Fruit fly (Drosophila melanogaster) whole organism, embryonic: ENCODE measurements around the gene Ada1-1.

Source experiments
- Adf1 ChIP-seq: fragments of 200-800 bp; sonication (Bioruptor generic); IDR thresholded peaks from 2 replicates; pipeline ENCODE4 v1.3.6; 2022; ENCODE audit warnings: missing biosample characterization, missing genetic modification characterization
- Bgb ChIP-seq: fragments of 200-800 bp; sonication (Bioruptor generic); IDR thresholded peaks from 2 replicates; pipeline ENCODE4 v1.3.6; 2022; ENCODE audit warnings: missing biosample characterization, missing genetic modification characterization; ENCODE audit not compliant: partially characterized antibody
- CG10543 ChIP-seq: fragments of 200-800 bp; sonication (Bioruptor generic); optimal IDR thresholded peaks from 3 replicates; lab custom pipeline; 2017; ENCODE audit warnings: missing biosample characterization, mild to moderate bottlenecking, missing genetic modification characterization, moderate library complexity
- CG11560 ChIP-seq: fragments of 200-800 bp; sonication (Bioruptor generic); IDR thresholded peaks from 3 replicates; pipeline ENCODE4 v1.3.6; 2022; ENCODE audit warnings: missing biosample characterization, missing genetic modification characterization
- CG12391 ChIP-seq: fragments of 200-800 bp; sonication (Bioruptor generic); optimal IDR thresholded peaks from 3 replicates; lab custom pipeline; 2018; ENCODE audit warnings: missing biosample characterization, mild to moderate bottlenecking, missing genetic modification characterization, moderate library complexity
- CG12659 ChIP-seq: fragments of 200-800 bp; sonication (Bioruptor generic); optimal IDR thresholded peaks from 3 replicates; lab custom pipeline; 2017; ENCODE audit warnings: mild to moderate bottlenecking, missing biosample characterization, missing genetic modification reagents, missing genetic modification characterization
- CG12769 ChIP-seq: fragments of 200-800 bp; sonication (Bioruptor generic); optimal IDR thresholded peaks from 2 replicates; lab custom pipeline; 2019; ENCODE audit warnings: missing biosample characterization, mild to moderate bottlenecking, missing genetic modification characterization, moderate library complexity
- CG15479 ChIP-seq: fragments of 200-800 bp; sonication (Bioruptor generic); optimal IDR thresholded peaks from 3 replicates; lab custom pipeline; 2019; ENCODE audit warnings: missing biosample characterization, mild to moderate bottlenecking, missing genetic modification characterization, moderate library complexity
- CG15601 ChIP-seq: fragments of 200-800 bp; sonication (Bioruptor generic); optimal IDR thresholded peaks from 3 replicates; lab custom pipeline; 2019; ENCODE audit warnings: missing biosample characterization, mild to moderate bottlenecking, missing genetic modification characterization, moderate library complexity
- CG1647 ChIP-seq: fragments of 200-800 bp; sonication (Bioruptor generic); optimal IDR thresholded peaks from 3 replicates; lab custom pipeline; 2016; ENCODE audit warnings: missing biosample characterization, missing genetic modification characterization
- CG30020 ChIP-seq: fragments of 200-800 bp; optimal IDR thresholded peaks from 2 replicates; lab custom pipeline; 2019; ENCODE audit warnings: missing biosample characterization, mild to moderate bottlenecking, missing genetic modification characterization, moderate library complexity
- CG31365 ChIP-seq: fragments of 200-800 bp; sonication (Bioruptor generic); optimal IDR thresholded peaks from 2 replicates; lab custom pipeline; 2018; ENCODE audit warnings: missing biosample characterization, mild to moderate bottlenecking, missing genetic modification characterization
- CG31441 ChIP-seq: fragments of 200-800 bp; sonication (Bioruptor generic); IDR thresholded peaks from 2 replicates; pipeline ENCODE4 v1.3.6; 2022; ENCODE audit warnings: missing biosample characterization, missing genetic modification characterization
- CG34224 ChIP-seq: fragments of 200-800 bp; sonication (Bioruptor generic); IDR thresholded peaks from 3 replicates; pipeline ENCODE4 v1.3.6; 2022; ENCODE audit warnings: missing biosample characterization, missing genetic modification characterization; ENCODE audit not compliant: partially characterized antibody
- CG4360 ChIP-seq: fragments of 200-800 bp; sonication (Bioruptor generic); IDR thresholded peaks from 2 replicates; pipeline ENCODE4 v1.3.6; 2022; ENCODE audit warnings: missing biosample characterization, missing genetic modification characterization
- CG4730 ChIP-seq: fragments of 200-800 bp; sonication (Bioruptor generic); IDR thresholded peaks from 2 replicates; pipeline ENCODE4 v1.3.6; 2022; ENCODE audit warnings: missing biosample characterization, missing genetic modification characterization
- CG4854 ChIP-seq: fragments of 200-800 bp; sonication (Bioruptor generic); optimal IDR thresholded peaks from 2 replicates; lab custom pipeline; 2016; ENCODE audit warnings: missing biosample characterization, missing genetic modification characterization, inconsistent platforms
- CG5953 ChIP-seq: fragments of 200-800 bp; sonication (Bioruptor generic); IDR thresholded peaks from 2 replicates; pipeline ENCODE4 v1.3.6; 2022; ENCODE audit warnings: missing biosample characterization, missing genetic modification characterization
- CG7556 ChIP-seq: fragments of 200-800 bp; sonication (Bioruptor generic); optimal IDR thresholded peaks from 2 replicates; lab custom pipeline; 2017; ENCODE audit warnings: missing biosample characterization, mild to moderate bottlenecking, missing genetic modification characterization
- CG9437 ChIP-seq: fragments of 200-800 bp; sonication (Bioruptor generic); optimal IDR thresholded peaks from 2 replicates; lab custom pipeline; 2018; ENCODE audit warnings: missing biosample characterization, mild to moderate bottlenecking, missing genetic modification characterization
- Chrac-16 ChIP-seq: fragments of 200-800 bp; sonication (Bioruptor generic); optimal IDR thresholded peaks from 3 replicates; lab custom pipeline; 2016; ENCODE audit warnings: missing biosample characterization, missing genetic modification characterization
- D19A ChIP-seq: fragments of 200-800 bp; optimal IDR thresholded peaks from 3 replicates; lab custom pipeline; 2019; ENCODE audit warnings: missing biosample characterization, mild to moderate bottlenecking, missing genetic modification characterization, moderate library complexity
- Hr39 ChIP-seq: fragments of >200 bp; optimal IDR thresholded peaks from 2 replicates; lab custom pipeline; 2017
- MESR4 ChIP-seq: fragments of 200-800 bp; sonication (Bioruptor generic); optimal IDR thresholded peaks from 2 replicates; lab custom pipeline; 2018; ENCODE audit warnings: missing biosample characterization, mild to moderate bottlenecking, missing genetic modification characterization, moderate library complexity
- Meics ChIP-seq: fragments of 200-800 bp; sonication (Bioruptor generic); optimal IDR thresholded peaks from 2 replicates; lab custom pipeline; 2017; ENCODE audit warnings: missing biosample characterization, mild to moderate bottlenecking, missing genetic modification characterization
- Ptx1 ChIP-seq: fragments of 200-800 bp; sonication (Bioruptor generic); IDR thresholded peaks from 2 replicates; pipeline ENCODE4 v1.3.6; 2022; ENCODE audit warnings: missing biosample characterization, missing genetic modification characterization
- Taf1 ChIP-seq: fragments of 200-800 bp; sonication (Bioruptor generic); IDR thresholded peaks from 2 replicates; pipeline ENCODE4 v1.3.6; 2022; ENCODE audit warnings: missing biosample characterization, missing genetic modification characterization
- Usf ChIP-seq: fragments of 200-800 bp; sonication (Bioruptor generic); optimal IDR thresholded peaks from 2 replicates; lab custom pipeline; 2017; ENCODE audit warnings: missing genotype, missing biosample characterization, missing genetic modification characterization
- Xbp1 ChIP-seq: fragments of 200-800 bp; sonication (Bioruptor generic); optimal IDR thresholded peaks from 3 replicates; lab custom pipeline; 2016; ENCODE audit warnings: missing biosample characterization, mild to moderate bottlenecking, missing genetic modification characterization
- az2 ChIP-seq: fragments of 200-800 bp; sonication (Bioruptor generic); optimal IDR thresholded peaks from 3 replicates; lab custom pipeline; 2016; ENCODE audit warnings: missing biosample characterization, missing genetic modification characterization
- cato ChIP-seq: fragments of 200-800 bp; sonication (Bioruptor generic); optimal IDR thresholded peaks from 2 replicates; lab custom pipeline; 2016; ENCODE audit warnings: missing biosample characterization, missing genetic modification characterization, borderline replicate concordance
- corto ChIP-seq: fragments of 200-800 bp; sonication (Bioruptor generic); optimal IDR thresholded peaks from 2 replicates; lab custom pipeline; 2016; ENCODE audit warnings: missing biosample characterization, mild to moderate bottlenecking, missing genetic modification characterization, moderate library complexity
- da ChIP-seq: fragments of 200-800 bp; sonication (Bioruptor generic); optimal IDR thresholded peaks from 2 replicates; lab custom pipeline; 2016; ENCODE audit warnings: missing biosample characterization, missing genetic modification characterization
- dmrt99B ChIP-seq: fragments of 200-800 bp; sonication (Bioruptor generic); optimal IDR thresholded peaks from 2 replicates; lab custom pipeline; 2018; ENCODE audit warnings: missing biosample characterization, mild to moderate bottlenecking, missing genetic modification characterization, moderate library complexity
- dysf ChIP-seq: fragments of 200-800 bp; sonication (Bioruptor generic); IDR thresholded peaks from 3 replicates; pipeline ENCODE4 v1.3.6; 2022; ENCODE audit warnings: missing biosample characterization, missing genetic modification characterization
- lbe ChIP-seq: fragments of 200-800 bp; sonication (Bioruptor generic); optimal IDR thresholded peaks from 2 replicates; lab custom pipeline; 2016; ENCODE audit warnings: missing biosample characterization, mild to moderate bottlenecking, missing genetic modification characterization
- org-1 ChIP-seq: fragments of 200-800 bp; sonication (Bioruptor generic); optimal IDR thresholded peaks from 2 replicates; lab custom pipeline; 2017; ENCODE audit warnings: missing biosample characterization, missing genetic modification characterization
- pan ChIP-seq, 4 experiments: fragments of >200 bp in 3 of 4; fragments of 200-800 bp in 1 of 4; sonication (Bioruptor generic) in 1 of 4; optimal IDR thresholded peaks in 3 of 4; IDR thresholded peaks in 1 of 4; 2 replicates each; pipeline versions ENCODE4 v1.3.6 to Lab custom; 2017 to 2022; ENCODE audit warnings: missing biosample characterization in 2 of 4, missing genetic modification characterization in 2 of 4, mixed read lengths in 1 of 4
- pb ChIP-seq: fragments of 200-800 bp; sonication (Bioruptor generic); optimal IDR thresholded peaks from 3 replicates; lab custom pipeline; 2016; ENCODE audit warnings: missing biosample characterization, missing genetic modification characterization
- pnt ChIP-seq: fragments of 200-800 bp; sonication (Bioruptor generic); optimal IDR thresholded peaks from 3 replicates; lab custom pipeline; 2016; ENCODE audit warnings: missing biosample characterization, missing genetic modification characterization
- ranshi ChIP-seq: fragments of 200-800 bp; sonication (Bioruptor generic); IDR thresholded peaks from 2 replicates; pipeline ENCODE4 v1.3.6; 2022; ENCODE audit warnings: missing biosample characterization, missing genetic modification characterization
- run ChIP-seq: fragments of 200-800 bp; sonication (Bioruptor generic); optimal IDR thresholded peaks from 3 replicates; lab custom pipeline; 2018; ENCODE audit warnings: missing biosample characterization, mild to moderate bottlenecking, missing genetic modification characterization
- salm ChIP-seq: fragments of 200-800 bp; sonication (Bioruptor generic); optimal IDR thresholded peaks from 2 replicates; lab custom pipeline; 2018; ENCODE audit warnings: missing biosample characterization, mild to moderate bottlenecking, missing genetic modification characterization
- schlank ChIP-seq: fragments of 200-800 bp; sonication (Bioruptor generic); optimal IDR thresholded peaks from 2 replicates; lab custom pipeline; 2018; ENCODE audit warnings: missing biosample characterization, mild to moderate bottlenecking, missing genetic modification characterization
- scrt ChIP-seq: fragments of 200-800 bp; sonication (Bioruptor generic); optimal IDR thresholded peaks from 2 replicates; lab custom pipeline; 2018; ENCODE audit warnings: missing biosample characterization, mild to moderate bottlenecking, missing genetic modification characterization, moderate library complexity
- shn ChIP-seq: fragments of 200-800 bp; sonication (Bioruptor generic); optimal IDR thresholded peaks from 3 replicates; lab custom pipeline; 2016; ENCODE audit warnings: missing biosample characterization, missing genetic modification characterization
- trh ChIP-seq: fragments of 200-800 bp; sonication (Bioruptor generic); optimal IDR thresholded peaks from 2 replicates; lab custom pipeline; 2016; ENCODE audit warnings: missing biosample characterization, missing genetic modification characterization
- zf30C ChIP-seq: fragments of 200-800 bp; sonication (Bioruptor generic); optimal IDR thresholded peaks from 3 replicates; lab custom pipeline; 2018; ENCODE audit warnings: missing biosample characterization, mild to moderate bottlenecking, missing genetic modification characterization

The Ada1-1 gene

dm6 chr2L:12045941-12046855 is 49.6 kb downstream of the Ada1-1 start, which contains the start of gene CG6770 (continued):
- TF ChIP-seq corto (GFP tag; lab: Kevin White, UChicago) (peak; percentile 50), CG1647 (GFP tag; lab: Kevin White, UChicago) (peak; percentile 57), salm (tag; lab: Kevin White, UChicago) (peak; percentile 70), CG34224 (no peak), da (GFP tag; lab: Kevin White, UChicago) (no peak), ranshi (GFP tag; lab: Robert Waterston, UW) (peak; percentile 88), org-1 (GFP tag; lab: Kevin White, UChicago) (peak; percentile 49), schlank (tag; lab: Kevin White, UChicago) (peak; percentile 53), zf30C (GFP tag; lab: Kevin White, UChicago) (peak; percentile 28), CG4360 (no peak; the same call in none of the 2 replicates), CG4854 (GFP tag; lab: Kevin White, UChicago) (peak; percentile 30), CG12391 (tag; lab: Kevin White, UChicago) (peak; percentile 80), CG15601 (tag; lab: Kevin White, UChicago) (peak; percentile 64), MESR4 (GFP tag; lab: Kevin White, UChicago) (no peak), pan (optimal IDR thresholded peaks at IDR 0.05; lab: Kevin White, UChicago) (no peak), pan (GFP tag; optimal IDR thresholded peaks at IDR 0.05 in 1 of 2, IDR thresholded peaks at IDR 0.05 in 1 of 2) (peak in 1 of 2 experiments; percentile 90), CG15479 (GFP tag; lab: Kevin White, UChicago) (no peak), CG31365 (peak; percentile 25), CG12769 (peak; percentile 77), trh (GFP tag; lab: Kevin White, UChicago) (peak; percentile 43), CG11560 (tag; lab: Robert Waterston, UW) (no peak; the same call in 2 of the 3 replicates), run (peak; percentile 72), Meics (GFP tag; lab: Kevin White, UChicago) (peak; percentile 91), CG10543 (GFP tag; lab: Kevin White, UChicago) (peak; percentile 93), CG30020 (tag; lab: Kevin White, UChicago) (peak; percentile 20), cato (GFP tag; lab: Kevin White, UChicago) (peak; percentile 39), dysf (peak; percentile 87), dmrt99B (tag; lab: Kevin White, UChicago) (peak; percentile 83), az2 (GFP tag; lab: Kevin White, UChicago) (peak; percentile 54), CG31441 (GFP tag; lab: Robert Waterston, UW) (peak; percentile 81), Usf (GFP tag; lab: Kevin White, UChicago) (peak; percentile 22), Chrac-16 (GFP tag; lab: Kevin White, UChicago) (peak; percentile 43), D19A (tag; lab: Kevin White, UChicago) (peak; percentile 74), CG7556 (peak; percentile 90), pnt (GFP tag; lab: Kevin White, UChicago) (no peak), Xbp1 (GFP tag; lab: Kevin White, UChicago) (peak; percentile 71), CG12659 (GFP tag; lab: Kevin White, UChicago) (peak; percentile 89), Taf1 (GFP tag; lab: Robert Waterston, UW) (peak; percentile 70), CG4730 (GFP tag; lab: Robert Waterston, UW) (peak; percentile 70), Adf1 (GFP tag; lab: Robert Waterston, UW) (peak; percentile 62), shn (GFP tag; lab: Kevin White, UChicago) (peak; percentile 1), CG9437 (GFP tag; lab: Kevin White, UChicago) (peak; percentile 77), Ptx1 (GFP tag; lab: Robert Waterston, UW) (peak; percentile 84), pb (GFP tag; lab: Kevin White, UChicago) (no peak), CG5953 (peak; percentile 69), scrt (peak; percentile 87), lbe (GFP tag; lab: Kevin White, UChicago) (peak; percentile 90), Hr39 (lab: Kevin White, UChicago) (no peak), Bgb (peak; percentile 68; the same call in 1 of the 2 replicates)
